Fruit fly (Drosophila melanogaster) Kc167 (cell line): ENCODE results near the gene nAChRalpha7.

Experiments used
- Myc ChIP-seq: fragments of >200 bp; optimal IDR thresholded peaks from 2 replicates; lab custom pipeline; 2017; ENCODE audit warnings: missing external identifiers
- h ChIP-seq: fragments of >200 bp; optimal IDR thresholded peaks from 3 replicates; lab custom pipeline; 2018; ENCODE audit warnings: missing external identifiers
- insv ChIP-seq: fragments of >200 bp; optimal IDR thresholded peaks from 3 replicates; lab custom pipeline; 2018; ENCODE audit warnings: missing external identifiers
- psq ChIP-seq: fragments of >200 bp; optimal IDR thresholded peaks from 2 replicates; lab custom pipeline; 2017; ENCODE audit warnings: missing external identifiers
- ttk ChIP-seq: sonication (Bioruptor generic); optimal IDR thresholded peaks from 2 replicates; lab custom pipeline; 2017; ENCODE audit warnings: missing external identifiers

dm6 chrX:19316583-19316982 lies 31.7 kb downstream of the nAChRalpha7 start:
- no peak for TF ChIP-seq psq (lab: Kevin White, UChicago)
- TF ChIP-seq insv (lab: Kevin White, UChicago), result no peak
- no peak for TF ChIP-seq ttk
- TF ChIP-seq Myc, result no peak
- TF ChIP-seq h (lab: Kevin White, UChicago), result no peak
